Worm (Caenorhabditis elegans): ENCODE data around the gene T13C5.10.

ce11 chrX:6167376-6167775 lies 20.6 kb upstream of the T13C5.10 start:
- TF ChIP-seq athp-1 (tag; optimal IDR thresholded peaks at IDR 0.05) (no peak), ceh-100 (GFP tag; IDR thresholded peaks at IDR 0.05) (no peak), egl-18 (GFP tag; IDR thresholded peaks at IDR 0.05) (no peak), madf-3 (GFP tag; IDR thresholded peaks at IDR 0.05) (no peak), tbx-9 (tag; optimal IDR thresholded peaks at IDR 0.05; ENCODE audit: borderline replicate concordance) (no peak), nfya-1 (tag; optimal IDR thresholded peaks at IDR 0.05; ENCODE audit: borderline replicate concordance, insufficient read depth) (no peak), tbp1 (GFP tag; optimal IDR thresholded peaks at IDR 0.05) (no peak), snpc-1.3 (tag; optimal IDR thresholded peaks at IDR 0.05; ENCODE audit: insufficient read depth) (no peak)

Data from whole organism, young adult.